Fruit fly (Drosophila melanogaster) ovary, adult (tissue): Measurements from ENCODE around the gene Mekk1.

Source experiments
- CG17801 ChIP-seq: fragments of 200-800 bp; optimal IDR thresholded peaks from 2 replicates; lab custom pipeline; 2019; ENCODE audit warnings: missing biosample characterization, mild to moderate bottlenecking, missing genetic modification characterization, moderate library complexity; ENCODE audit not compliant: partially characterized antibody

Gene Mekk1

DNA sequence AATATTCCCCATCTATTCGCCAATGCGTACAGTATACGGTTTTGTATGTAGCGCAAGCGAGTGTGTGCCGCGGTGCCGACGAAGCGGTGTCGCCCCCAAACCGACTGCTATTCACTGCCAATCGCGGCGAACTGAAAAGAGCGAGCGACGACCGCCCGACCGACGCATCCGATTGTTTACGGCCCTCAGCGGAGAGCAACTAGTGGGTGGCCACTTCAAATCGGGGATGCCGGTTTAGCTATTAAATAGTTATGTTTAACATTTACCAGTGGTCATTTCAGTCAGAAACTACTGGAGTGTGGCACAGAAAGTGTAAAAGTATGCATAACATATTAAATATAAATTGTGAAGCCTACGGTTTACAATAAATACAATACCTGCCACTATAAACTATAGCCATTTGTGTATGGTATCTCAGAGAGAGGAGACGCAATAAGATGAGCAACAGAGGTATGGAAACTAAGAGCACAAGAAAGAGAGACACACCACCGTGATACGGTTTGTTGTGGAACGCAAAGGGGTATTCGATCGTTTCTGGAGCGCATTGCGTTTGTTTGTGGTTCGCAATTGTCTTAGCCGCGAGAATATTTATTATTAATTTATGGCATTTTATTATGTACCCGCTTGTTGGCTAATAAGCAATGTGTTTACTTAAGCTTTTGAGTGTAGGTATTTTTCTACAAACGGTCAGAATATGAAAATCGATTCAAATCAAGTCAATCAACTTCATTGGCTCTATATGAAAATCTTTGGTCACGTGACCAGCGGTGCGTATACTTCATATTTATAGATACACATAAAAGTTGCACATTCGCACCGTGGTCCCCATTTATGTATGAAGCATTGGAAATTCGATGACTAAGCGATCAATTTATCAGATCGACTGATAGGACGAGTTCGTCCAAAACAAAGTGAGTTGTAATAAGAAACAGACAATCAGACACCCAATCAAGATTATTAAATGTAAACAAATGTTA, 3.1 kb downstream of the Mekk1 start:
- TF ChIP-seq CG17801 = no peak

DNA sequence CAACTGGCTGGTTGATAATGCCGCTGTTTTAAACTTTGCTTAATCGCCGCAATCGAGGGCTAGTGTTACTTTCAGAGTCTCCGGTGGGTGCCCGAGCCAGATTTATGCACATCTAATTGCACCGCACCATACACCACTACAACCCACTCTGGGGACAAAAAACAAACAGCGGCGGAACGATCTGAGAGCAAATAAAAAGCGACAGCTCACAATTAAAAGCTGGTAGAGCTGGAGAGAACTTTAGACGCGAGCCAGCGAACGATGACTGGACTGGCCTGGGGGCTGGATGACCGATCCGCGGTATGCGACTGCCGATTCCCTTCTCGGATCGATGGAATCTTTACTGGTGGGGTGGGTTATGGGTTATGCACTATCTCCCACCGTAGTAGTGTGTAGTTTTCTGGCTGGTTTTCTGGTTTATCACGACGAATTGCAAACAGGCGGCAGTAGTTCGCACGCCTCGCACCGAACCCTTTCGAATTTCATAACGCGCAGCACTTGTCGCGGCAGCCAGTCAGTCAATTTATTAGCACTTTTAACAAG, 3.9 kb downstream of the Mekk1 start:
- no peak for TF ChIP-seq CG17801

DNA sequence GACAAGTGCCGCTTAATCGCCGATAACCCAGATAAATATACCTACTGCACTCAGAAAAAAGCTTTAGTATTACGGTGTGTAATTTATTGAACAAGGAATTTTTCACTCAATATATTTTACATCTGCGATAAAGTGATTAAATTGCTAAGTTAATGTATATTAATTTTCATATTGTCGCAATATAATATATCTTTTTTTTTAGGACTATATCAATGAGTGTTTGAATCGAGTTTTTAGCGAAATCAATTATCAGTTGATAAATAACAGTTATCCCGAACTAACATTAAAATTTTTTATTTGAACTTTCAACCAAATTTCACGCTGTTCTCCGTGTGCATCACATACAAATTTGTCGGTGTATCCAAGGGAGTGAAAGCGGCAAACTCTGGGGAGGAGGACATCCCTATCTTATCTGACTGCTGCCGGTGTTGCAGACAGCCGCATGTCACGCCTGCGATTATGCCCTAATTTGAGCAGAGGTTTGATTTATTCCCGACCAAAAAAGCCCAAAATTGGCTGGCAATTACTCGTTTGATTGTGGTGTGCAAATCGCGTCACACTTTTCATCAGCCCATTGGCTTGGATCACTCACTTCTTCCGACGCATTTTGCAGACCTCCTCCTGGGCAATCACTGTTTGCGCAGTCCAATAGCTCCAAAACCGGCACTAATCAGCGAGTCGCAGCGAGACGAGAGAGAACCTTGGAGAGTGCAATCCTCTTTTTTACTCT, 4.5 kb downstream of the Mekk1 start:
- no peak for TF ChIP-seq CG17801

DNA sequence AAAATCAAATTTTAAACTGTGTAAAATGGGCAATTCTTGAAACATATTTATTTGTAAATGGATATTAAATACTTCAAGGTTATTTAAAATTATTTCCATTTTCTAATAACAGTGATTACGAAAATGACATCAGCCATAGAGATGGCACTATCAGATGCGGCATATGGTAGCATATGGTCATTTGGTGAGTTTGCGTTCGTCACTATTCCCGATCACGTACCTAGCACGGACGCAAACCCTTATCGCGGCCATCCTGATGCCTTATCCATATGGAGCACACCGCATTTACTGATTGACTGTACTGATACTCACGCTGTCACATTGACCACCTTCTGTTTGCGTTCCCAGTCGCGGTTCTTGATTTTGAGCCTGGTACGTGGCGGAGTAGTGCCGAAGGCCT, 5.3 kb downstream of the Mekk1 start:
- TF ChIP-seq CG17801 = no peak

DNA sequence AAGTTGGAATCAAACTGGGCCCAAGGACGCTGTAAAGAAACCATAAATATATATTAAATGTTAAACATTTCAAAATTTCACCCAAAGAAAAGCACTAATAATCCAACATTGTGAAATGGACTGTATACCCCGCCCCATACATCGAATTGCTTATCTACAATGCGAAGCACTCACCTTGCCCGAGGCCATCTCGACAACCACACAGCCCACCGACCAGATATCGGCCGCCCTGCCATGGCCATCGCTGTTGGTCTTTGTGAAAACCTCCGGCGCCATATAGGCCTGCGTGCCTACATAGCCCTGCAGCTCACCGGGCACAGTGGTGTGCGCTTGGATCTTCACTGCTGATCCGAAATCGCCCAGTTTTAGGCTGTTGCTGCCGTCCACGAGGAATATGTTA, 9.8 kb downstream of the Mekk1 start:
- TF ChIP-seq CG17801 = no peak

DNA sequence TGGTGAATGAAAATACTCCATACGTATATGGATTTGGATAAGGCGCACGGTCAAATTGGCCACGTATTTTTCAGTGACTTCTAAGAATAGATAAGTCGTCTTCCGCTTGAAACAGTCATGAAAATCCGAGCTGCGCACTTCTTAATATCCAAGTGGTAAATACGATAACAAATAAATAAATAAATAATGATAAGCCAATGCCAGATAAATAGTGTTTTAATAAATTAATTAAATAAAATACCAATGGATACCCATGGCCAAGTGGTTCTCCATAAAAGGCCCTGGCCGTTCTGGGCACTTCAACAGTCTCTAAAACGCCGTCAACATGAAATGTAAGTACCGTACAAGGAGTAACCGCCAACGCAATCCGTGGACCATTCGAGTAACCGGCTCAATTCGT, 11.0 kb downstream of the Mekk1 start, which contains the start of gene CG14302:
Gene CG14302 (plus strand): TSS at position 301 of the 400 bp plus-strand sequence.
- TF ChIP-seq CG17801 = no peak

DNA sequence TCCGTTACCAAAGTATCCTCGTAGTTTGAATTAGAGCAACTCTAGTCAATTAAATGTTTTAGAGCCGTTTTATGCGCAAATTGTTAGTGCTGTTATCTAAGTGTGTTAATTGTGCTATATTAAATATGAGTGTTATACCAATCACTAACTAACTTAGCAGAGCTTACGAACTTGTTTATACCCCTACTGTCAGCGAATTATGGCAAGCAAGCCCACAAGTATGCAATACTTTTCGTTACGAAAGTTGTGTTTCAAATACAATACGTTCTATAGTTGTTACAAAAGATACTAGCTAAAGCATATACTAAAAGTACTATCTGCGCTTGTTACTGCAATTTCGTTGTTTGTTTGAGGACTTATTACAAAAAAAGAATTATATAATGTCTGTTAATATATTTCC, 12.2 kb downstream of the Mekk1 start:
- TF ChIP-seq CG17801 = no peak

DNA sequence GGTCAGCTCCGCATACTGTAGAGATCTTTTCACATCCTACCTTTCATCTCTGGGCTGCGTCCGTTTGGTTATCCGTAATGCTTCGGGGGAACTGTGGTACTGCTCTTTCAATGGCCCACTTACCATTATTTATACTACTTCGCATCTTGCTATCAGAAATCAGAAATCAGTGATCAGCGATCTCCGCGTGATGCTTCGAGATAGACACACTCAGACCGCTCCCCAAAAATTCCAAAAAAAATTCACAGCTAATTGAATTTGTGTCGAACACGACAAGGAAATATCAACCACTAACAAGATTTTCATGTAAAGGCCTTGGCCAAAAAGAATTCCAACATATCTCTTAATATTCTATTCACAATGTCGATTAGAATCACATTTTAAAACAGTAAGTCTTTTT, 15.0 kb downstream of the Mekk1 start, which contains the start of gene CG7715:
Gene CG7715 (minus strand): TSS at position 101 of the 400 bp plus-strand sequence.
- no peak for TF ChIP-seq CG17801

DNA sequence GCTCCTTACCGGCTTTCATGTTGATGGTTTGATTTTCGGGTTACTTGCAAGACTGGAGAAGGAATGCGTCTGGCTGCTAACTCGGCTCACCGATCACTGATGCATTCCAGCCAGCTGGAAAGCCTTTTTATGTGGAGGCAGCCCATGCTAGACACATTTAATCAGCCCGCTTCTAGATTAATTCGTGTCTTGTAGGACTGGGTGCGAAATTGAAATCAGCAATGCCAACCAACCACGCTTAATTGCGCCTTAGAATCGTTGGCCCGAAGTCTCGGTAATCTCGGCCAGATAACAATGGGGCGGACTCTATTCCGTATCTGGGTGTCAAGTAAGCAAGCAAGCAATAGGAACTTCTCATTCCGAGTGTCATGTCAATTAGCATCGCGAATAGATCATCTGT, 17.1 kb downstream of the Mekk1 start, which contains the start of gene CG7714:
Gene CG7714 (minus strand): TSS at position 101 of the 400 bp plus-strand sequence.
- no peak for TF ChIP-seq CG17801

DNA sequence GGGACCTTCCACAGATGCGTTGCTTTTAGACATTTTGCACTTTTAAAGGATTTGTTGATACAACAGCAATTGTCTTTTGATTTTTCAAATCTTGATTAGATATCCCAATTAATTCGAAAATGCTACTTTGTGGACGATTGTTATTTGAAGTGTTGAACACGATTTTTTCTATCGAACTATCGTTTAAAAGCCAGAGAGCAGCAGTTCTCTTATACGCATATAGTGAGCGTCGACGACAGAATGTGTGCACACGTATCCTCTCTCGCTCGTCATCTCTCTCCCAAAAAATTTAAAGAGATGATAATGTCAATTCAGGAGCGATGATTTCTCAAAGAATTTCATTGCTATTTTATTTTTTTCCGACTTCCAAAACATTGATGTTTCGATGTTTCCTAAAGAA, 20.9 kb downstream of the Mekk1 start, which contains the start of gene CG34283:
Gene CG34283 (minus strand): TSS at position 101 of the 400 bp plus-strand sequence.
- no peak for TF ChIP-seq CG17801

DNA sequence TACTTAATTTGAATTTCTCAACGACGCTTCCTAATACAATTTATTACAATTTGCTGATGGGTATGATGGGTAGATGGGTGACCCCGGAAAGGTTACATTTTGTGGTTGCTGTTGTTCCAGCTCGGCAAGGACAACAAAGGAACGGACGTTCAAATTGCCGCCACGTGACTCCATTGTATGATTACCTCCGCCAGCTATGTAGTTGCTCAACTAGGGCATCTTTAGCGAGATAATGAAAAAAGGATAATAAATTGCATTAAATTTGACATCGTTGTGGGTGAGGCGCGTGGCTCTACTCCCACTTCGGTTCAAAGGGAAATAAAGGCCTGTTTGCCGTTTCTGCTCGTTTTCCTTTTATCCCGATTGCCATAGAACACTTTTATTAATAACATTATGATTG, 22.0 kb downstream of the Mekk1 start:
- no peak for TF ChIP-seq CG17801

DNA sequence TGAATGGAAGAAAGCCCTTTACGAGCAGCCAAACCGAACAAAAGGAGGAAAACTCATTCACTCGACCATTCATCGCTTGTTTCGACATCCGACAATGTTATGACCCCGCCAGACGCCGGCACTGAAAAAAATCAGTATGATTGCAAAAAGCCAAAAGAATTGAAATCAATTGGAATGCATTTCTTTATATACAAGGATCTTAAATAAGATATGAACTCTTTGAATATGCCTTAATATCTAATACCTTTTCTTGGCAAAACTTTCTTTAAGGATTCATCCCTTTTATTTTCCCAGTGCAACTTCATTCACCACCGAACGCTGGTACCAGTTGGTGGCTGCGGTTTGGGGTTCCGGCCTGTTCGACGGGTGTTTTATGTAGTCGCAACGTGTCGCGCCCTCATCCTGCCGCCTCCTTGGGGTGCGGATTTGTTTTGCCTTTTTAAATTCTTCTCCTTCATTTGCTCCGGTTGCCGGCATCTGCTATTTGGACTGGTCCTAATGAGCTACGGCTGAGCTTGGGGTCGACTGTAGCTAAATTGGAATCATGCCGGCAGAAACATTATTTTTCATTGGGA, 23.5 kb downstream of the Mekk1 start:
- no peak for TF ChIP-seq CG17801

DNA sequence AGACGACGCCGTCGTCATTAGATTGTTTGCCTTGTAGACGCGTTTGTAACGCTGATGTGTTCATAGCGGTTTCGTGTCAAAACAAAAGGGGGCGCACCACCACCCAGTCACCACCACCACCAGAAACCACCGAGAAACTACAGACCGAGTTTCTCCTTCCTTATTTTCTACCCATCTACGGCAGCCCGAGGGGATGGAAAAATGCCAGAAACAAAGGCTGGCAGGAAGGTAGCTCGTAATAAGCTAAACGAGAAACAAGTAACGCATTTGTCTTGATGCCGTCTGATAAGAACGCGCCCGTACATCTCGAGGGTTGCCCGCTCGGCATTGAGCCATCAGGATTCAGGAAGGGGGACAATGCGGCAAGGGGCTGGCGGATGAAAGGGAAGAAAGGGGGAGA, 35.9 kb downstream of the Mekk1 start:
- no peak for TF ChIP-seq CG17801

DNA sequence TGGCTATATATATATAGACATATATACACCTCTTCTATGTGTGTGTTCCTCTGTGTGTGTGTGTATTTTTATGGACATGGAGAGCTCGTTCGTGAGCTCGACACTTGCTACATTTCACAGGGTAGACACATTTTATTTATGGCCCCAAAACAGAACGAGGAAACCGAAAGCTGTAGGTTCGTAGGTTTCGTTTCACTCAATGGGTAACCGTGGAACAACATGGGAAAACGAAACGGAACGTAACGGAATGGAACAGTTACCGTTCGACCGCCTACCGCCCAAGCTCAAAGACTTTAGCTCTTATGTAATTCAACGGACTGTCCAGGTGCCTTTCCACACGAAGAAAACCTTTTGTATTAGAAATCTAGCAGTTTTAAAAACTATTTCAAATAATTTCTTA, 37.1 kb downstream of the Mekk1 start:
- TF ChIP-seq CG17801 = no peak

DNA sequence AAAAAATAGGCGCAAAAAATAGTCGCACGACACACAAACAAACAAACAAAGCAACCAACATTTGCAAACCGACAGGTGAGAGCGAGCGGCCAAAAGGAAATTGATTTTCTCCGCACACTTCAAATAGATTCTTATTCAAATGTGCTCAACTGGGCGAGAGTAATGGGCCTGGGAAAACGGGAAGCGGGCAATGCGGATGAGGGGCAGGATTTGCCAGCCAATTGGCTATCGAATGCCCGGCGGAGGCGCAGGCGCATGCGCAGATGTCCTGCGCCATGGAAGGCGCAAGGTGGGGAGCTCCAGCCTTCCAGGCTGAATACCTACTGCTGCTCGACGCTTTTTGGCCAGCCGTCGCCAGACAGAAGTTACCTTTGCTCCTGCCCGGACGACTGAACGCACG, 38.2 kb downstream of the Mekk1 start, which contains the start of the genes ChAT and VAChT:
Gene ChAT (plus strand): TSS at position 352 of the 400 bp plus-strand sequence.
Gene VAChT (plus strand): TSS at position 352 of the 400 bp plus-strand sequence.
- TF ChIP-seq CG17801 = no peak

DNA sequence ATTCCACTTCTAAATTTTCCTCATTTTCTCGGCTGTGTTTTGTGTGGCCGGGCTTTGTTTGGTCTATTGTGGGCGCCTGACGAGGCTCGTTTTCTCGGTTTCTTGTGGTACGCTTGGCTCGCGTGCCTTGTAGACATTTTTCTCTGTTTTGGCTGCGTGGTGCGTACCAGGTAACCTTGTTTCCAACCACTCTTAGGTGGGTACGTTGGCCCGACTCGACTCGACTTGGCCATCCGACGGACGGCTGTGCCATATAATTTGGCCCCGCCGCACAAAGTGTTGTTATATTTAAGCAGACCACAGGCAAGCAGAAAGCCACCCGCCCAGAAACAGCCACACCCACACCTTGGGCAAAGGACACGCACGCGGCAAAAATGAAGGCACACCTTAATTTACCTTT, 39.9 kb downstream of the Mekk1 start:
- no peak for TF ChIP-seq CG17801
